Worm (Caenorhabditis elegans) whole organism, L2 larva: ENCODE measurements around the gene nspb-11.

Experiments used
- C34F6.9 ChIP-seq: fragments of 150-350 bp; optimal IDR thresholded peaks from 2 replicates; lab custom pipeline; 2014; ENCODE audit warnings: missing biosample characterization, missing genetic modification characterization
- F13H6.1 ChIP-seq: sonication (generic microtip); optimal IDR thresholded peaks from 2 replicates; lab custom pipeline; 2016; ENCODE audit warnings: missing genetic modification characterization, missing compliant biosample characterization
- R02D3.7 ChIP-seq: fragments of 150-350 bp; optimal IDR thresholded peaks from 2 replicates; lab custom pipeline; 2014; ENCODE audit warnings: missing biosample characterization, missing genetic modification characterization
- Y55F3AM.14 ChIP-seq: fragments of 200-800 bp; sonication (Bioruptor generic); optimal IDR thresholded peaks from 2 replicates; lab custom pipeline; 2018; ENCODE audit warnings: mild to moderate bottlenecking, missing genetic modification characterization, missing compliant biosample characterization
- ZK546.5 ChIP-seq: sonication (generic microtip); optimal IDR thresholded peaks from 2 replicates; lab custom pipeline; 2017; ENCODE audit warnings: missing biosample characterization, missing genetic modification characterization
- alr-1 ChIP-seq: fragments of 150-350 bp; optimal IDR thresholded peaks from 2 replicates; lab custom pipeline; 2014; ENCODE audit warnings: missing biosample characterization, missing genetic modification characterization
- aly-2 ChIP-seq: fragments of 150-350 bp; optimal IDR thresholded peaks from 2 replicates; lab custom pipeline; 2014; ENCODE audit warnings: missing biosample characterization, missing genetic modification characterization
- ama-1 ChIP-seq: fragments of 150-350 bp; optimal IDR thresholded peaks from 2 replicates; lab custom pipeline; 2018; ENCODE audit warnings: inconsistent platforms
- blmp-1 ChIP-seq: sonication (generic microtip); optimal IDR thresholded peaks from 2 replicates; lab custom pipeline; 2017; ENCODE audit warnings: missing genetic modification characterization, mild to moderate bottlenecking, missing compliant biosample characterization, antibody characterized with exemption, moderate library complexity; ENCODE audit not compliant: insufficient read depth
- ceh-16 ChIP-seq: fragments of 150-350 bp; optimal IDR thresholded peaks from 2 replicates; lab custom pipeline; 2014; ENCODE audit warnings: missing biosample characterization, missing genetic modification characterization
- ceh-82 ChIP-seq: fragments of 150-350 bp; optimal IDR thresholded peaks from 2 replicates; lab custom pipeline; 2014; ENCODE audit warnings: missing biosample characterization, missing genetic modification characterization
- crh-2 ChIP-seq: sonication (generic microtip); optimal IDR thresholded peaks from 2 replicates; lab custom pipeline; 2017; ENCODE audit warnings: missing biosample characterization, missing genetic modification characterization
- dmd-4 ChIP-seq: sonication (generic microtip); optimal IDR thresholded peaks from 2 replicates; lab custom pipeline; 2017; ENCODE audit warnings: missing biosample characterization, missing genetic modification characterization
- egl-27 ChIP-seq: sonication (generic microtip); optimal IDR thresholded peaks from 3 replicates; lab custom pipeline; 2017; ENCODE audit warnings: missing biosample characterization, missing genetic modification reagents, missing genetic modification characterization
- elt-1 ChIP-seq: fragments of 150-350 bp; optimal IDR thresholded peaks from 2 replicates; lab custom pipeline; 2014; ENCODE audit warnings: missing biosample characterization, missing genetic modification characterization
- elt-3 ChIP-seq: sonication (generic microtip); optimal IDR thresholded peaks from 2 replicates; lab custom pipeline; 2017; ENCODE audit warnings: missing biosample characterization, missing genetic modification characterization
- fos-1 ChIP-seq: fragments of 150-350 bp; optimal IDR thresholded peaks from 2 replicates; lab custom pipeline; 2014; ENCODE audit warnings: missing biosample characterization, missing genetic modification characterization
- gmeb-1 ChIP-seq: fragments of 150-350 bp; optimal IDR thresholded peaks from 2 replicates; lab custom pipeline; 2014; ENCODE audit warnings: missing biosample characterization, missing genetic modification characterization
- lin-11 ChIP-seq: fragments of 150-350 bp; sonication (generic microtip); optimal IDR thresholded peaks from 2 replicates; lab custom pipeline; 2014; ENCODE audit warnings: missing biosample characterization, missing genetic modification characterization, inconsistent platforms, mixed read lengths
- lin-13 ChIP-seq: fragments of 150-350 bp; optimal IDR thresholded peaks from 2 replicates; lab custom pipeline; 2014; ENCODE audit warnings: missing biosample characterization, missing genetic modification reagents, missing genetic modification characterization
- lin-39 ChIP-seq: fragments of 150-350 bp; optimal IDR thresholded peaks from 2 replicates; lab custom pipeline; 2014; ENCODE audit warnings: missing biosample characterization, missing genetic modification reagents, missing genetic modification characterization
- lsy-2 ChIP-seq, 2 experiments: fragments of 150-350 bp in 1 of 2; sonication (generic microtip) in 1 of 2; optimal IDR thresholded peaks; 2 replicates each; lab custom pipeline; 2014 to 2017; ENCODE audit warnings: missing biosample characterization in 2 of 2, missing genetic modification characterization in 2 of 2
- mab-5 ChIP-seq: fragments of 150-350 bp; optimal IDR thresholded peaks from 2 replicates; lab custom pipeline; 2014; ENCODE audit warnings: missing biosample characterization, missing genetic modification characterization
- mbf-1 ChIP-seq: sonication (generic microtip); optimal IDR thresholded peaks from 2 replicates; lab custom pipeline; 2017; ENCODE audit warnings: missing biosample characterization, missing genetic modification characterization
- mdl-1 ChIP-seq, 2 experiments: fragments of 150-350 bp in 1 of 2; sonication (generic microtip) in 1 of 2; optimal IDR thresholded peaks; 2 replicates each; lab custom pipeline; 2017; ENCODE audit warnings: missing biosample characterization in 2 of 2, missing genetic modification characterization in 2 of 2
- nhr-10 ChIP-seq: sonication (generic microtip); optimal IDR thresholded peaks from 2 replicates; lab custom pipeline; 2017; ENCODE audit warnings: missing biosample characterization, missing genetic modification characterization
- nhr-11 ChIP-seq: fragments of 150-350 bp; optimal IDR thresholded peaks from 2 replicates; lab custom pipeline; 2014; ENCODE audit warnings: missing biosample characterization, missing genetic modification characterization
- nhr-12 ChIP-seq: fragments of 150-350 bp; optimal IDR thresholded peaks from 2 replicates; lab custom pipeline; 2014; ENCODE audit warnings: missing biosample characterization, missing genetic modification characterization
- nhr-129 ChIP-seq: fragments of 150-350 bp; optimal IDR thresholded peaks from 2 replicates; lab custom pipeline; 2014; ENCODE audit warnings: missing biosample characterization, missing genetic modification characterization
- nhr-21 ChIP-seq: fragments of 150-350 bp; optimal IDR thresholded peaks from 2 replicates; lab custom pipeline; 2014; ENCODE audit warnings: missing biosample characterization, missing genetic modification characterization
- nhr-23 ChIP-seq: fragments of 150-350 bp; optimal IDR thresholded peaks from 2 replicates; lab custom pipeline; 2014; ENCODE audit warnings: missing biosample characterization, missing genetic modification reagents, missing genetic modification characterization
- nhr-237 ChIP-seq: fragments of 150-350 bp; optimal IDR thresholded peaks from 2 replicates; lab custom pipeline; 2014; ENCODE audit warnings: missing biosample characterization, missing genetic modification characterization
- nhr-25 ChIP-seq: fragments of 150-350 bp; sonication (generic microtip); optimal IDR thresholded peaks from 3 replicates; lab custom pipeline; 2014; ENCODE audit warnings: missing biosample characterization, missing genetic modification characterization
- nhr-6 ChIP-seq: fragments of 150-350 bp; optimal IDR thresholded peaks from 2 replicates; lab custom pipeline; 2014; ENCODE audit warnings: missing biosample characterization, missing genetic modification characterization
- nhr-77 ChIP-seq: fragments of 150-350 bp; optimal IDR thresholded peaks from 2 replicates; lab custom pipeline; 2014; ENCODE audit warnings: missing biosample characterization, missing genetic modification characterization
- peb-1 ChIP-seq: fragments of 150-350 bp; optimal IDR thresholded peaks from 2 replicates; lab custom pipeline; 2014; ENCODE audit warnings: missing biosample characterization, missing genetic modification characterization
- sem-4 ChIP-seq: fragments of 150-350 bp; optimal IDR thresholded peaks from 2 replicates; lab custom pipeline; 2014; ENCODE audit warnings: missing biosample characterization, missing genetic modification reagents, missing genetic modification characterization
- skn-1 ChIP-seq: sonication (generic microtip); optimal IDR thresholded peaks from 2 replicates; lab custom pipeline; 2017; ENCODE audit warnings: missing biosample characterization, missing genetic modification characterization
- sma-3 ChIP-seq: sonication (generic microtip); optimal IDR thresholded peaks from 2 replicates; lab custom pipeline; 2016; ENCODE audit warnings: missing genetic modification reagents, missing genetic modification characterization, missing compliant biosample characterization
- sma-9 ChIP-seq, 2 experiments: fragments of 150-350 bp in 1 of 2; sonication (generic microtip) in 1 of 2; optimal IDR thresholded peaks; 2 replicates each; lab custom pipeline; 2014 to 2016; ENCODE audit warnings: missing genetic modification characterization in 2 of 2, mild to moderate bottlenecking in 1 of 2, missing biosample characterization in 1 of 2, missing compliant biosample characterization in 1 of 2, missing genetic modification reagents in 1 of 2, moderate library complexity in 1 of 2
- snpc-4 ChIP-seq: fragments of 150-350 bp; optimal IDR thresholded peaks from 2 replicates; lab custom pipeline; 2014; ENCODE audit warnings: missing biosample characterization, missing genetic modification characterization
- unc-39 ChIP-seq: fragments of 150-350 bp; optimal IDR thresholded peaks from 2 replicates; lab custom pipeline; 2014; ENCODE audit warnings: missing biosample characterization, missing genetic modification characterization
- unc-55 ChIP-seq: fragments of 150-350 bp; sonication (generic microtip); optimal IDR thresholded peaks from 3 replicates; lab custom pipeline; 2014; ENCODE audit warnings: missing biosample characterization, missing genetic modification reagents, missing genetic modification characterization
- unc-62 ChIP-seq: fragments of 150-350 bp; optimal IDR thresholded peaks from 2 replicates; lab custom pipeline; 2014; ENCODE audit warnings: missing biosample characterization, missing genetic modification reagents, missing genetic modification characterization
- zag-1 ChIP-seq: fragments of 150-350 bp; optimal IDR thresholded peaks from 2 replicates; lab custom pipeline; 2014; ENCODE audit warnings: missing biosample characterization, missing genetic modification characterization
- ztf-1 ChIP-seq: fragments of 200-800 bp; sonication (Bioruptor generic); conservative IDR thresholded peaks from 2 replicates; pipeline ENCODE4 v1.3.6; 2022; ENCODE audit warnings: missing genetic modification characterization, missing compliant biosample characterization
- ztf-11 ChIP-seq: sonication (generic microtip); optimal IDR thresholded peaks from 2 replicates; lab custom pipeline; 2017; ENCODE audit warnings: missing biosample characterization, missing genetic modification characterization
- ztf-4 ChIP-seq: fragments of 150-350 bp; optimal IDR thresholded peaks from 2 replicates; lab custom pipeline; 2014; ENCODE audit warnings: missing biosample characterization, missing genetic modification characterization

nspb-11 gene

DNA sequence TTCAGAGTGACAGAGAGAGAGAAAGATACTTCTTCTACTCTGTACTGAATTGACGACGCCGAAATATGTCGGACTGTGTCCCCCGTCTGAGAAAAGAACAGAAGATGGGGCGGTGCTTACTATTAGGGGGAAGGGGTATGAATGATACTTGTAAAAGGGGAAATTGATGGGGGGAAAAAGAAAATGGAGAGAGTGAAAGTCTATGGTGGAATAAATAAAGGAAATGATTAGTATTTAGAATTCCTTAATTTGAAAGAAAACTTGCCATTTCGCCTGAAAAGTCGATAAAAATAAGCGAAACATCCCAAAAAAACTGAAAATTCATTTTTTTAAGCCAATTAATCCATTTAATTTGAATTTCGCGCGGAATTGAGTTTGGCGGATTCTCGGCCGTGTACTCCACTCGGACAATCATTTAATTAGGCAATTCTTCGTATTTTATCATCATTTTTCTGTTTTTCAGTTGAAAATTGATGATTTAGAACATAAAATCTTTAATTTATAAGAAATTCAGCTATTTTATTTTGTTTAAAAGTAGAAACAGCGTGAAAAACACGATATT, 7.4 kb downstream of the nspb-11 start, which contains the start of gene F35C5.12:
TSS of gene F35C5.12 (minus strand) at position 51 of the 562 bp plus-strand sequence.
- no peak for TF ChIP-seq mab-5
- no peak for TF ChIP-seq ztf-11 (tag; lab: Kevin White, UChicago)
- no peak for TF ChIP-seq ZK546.5 (tag; lab: Kevin White, UChicago)
- peak; percentile 47 for TF ChIP-seq sma-9 (GFP tag; optimal IDR thresholded peaks at IDR 0.05; lab: Kevin White, UChicago)
- no peak for TF ChIP-seq sma-9 (tag; optimal IDR thresholded peaks at IDR 0.05; lab: Kevin White, UChicago)
- peak; percentile 60 for TF ChIP-seq sma-3 (GFP tag; lab: Kevin White, UChicago)
- TF ChIP-seq Y55F3AM.14 (GFP tag; lab: Kevin White, UChicago): no peak
- no peak for TF ChIP-seq sem-4 (tag; lab: Kevin White, UChicago)
- no peak for TF ChIP-seq skn-1 (tag; lab: Kevin White, UChicago)
- TF ChIP-seq C34F6.9 (tag; lab: Kevin White, UChicago): peak; percentile 46
- no peak for TF ChIP-seq unc-39 (tag; lab: Kevin White, UChicago)
- no peak for TF ChIP-seq snpc-4 (tag; lab: Kevin White, UChicago)
- TF ChIP-seq ama-1 (lab: Kevin White, UChicago): no peak
- peak; percentile 36 for TF ChIP-seq nhr-25
- peak; percentile 91 for TF ChIP-seq gmeb-1 (tag; lab: Kevin White, UChicago)
- TF ChIP-seq nhr-12 (tag; lab: Kevin White, UChicago): no peak
- TF ChIP-seq aly-2 (tag; lab: Kevin White, UChicago): no peak
- peak; percentile 12 for TF ChIP-seq nhr-21 (tag; lab: Kevin White, UChicago)
- no peak for TF ChIP-seq unc-62 (GFP tag; lab: Kevin White, UChicago)
- TF ChIP-seq mbf-1 (tag; lab: Kevin White, UChicago): no peak
- no peak for TF ChIP-seq nhr-23
- no peak for TF ChIP-seq lin-11 (tag; lab: Kevin White, UChicago)
- no peak for TF ChIP-seq nhr-6 (tag; lab: Kevin White, UChicago)
- TF ChIP-seq peb-1 (tag; lab: Kevin White, UChicago): no peak
- TF ChIP-seq unc-55 (GFP tag; lab: Kevin White, UChicago): peak; percentile 55
- TF ChIP-seq elt-3 (tag; lab: Kevin White, UChicago): no peak
- TF ChIP-seq egl-27 (tag; lab: Kevin White, UChicago): no peak
- TF ChIP-seq lin-13 (GFP tag; lab: Kevin White, UChicago): no peak
- TF ChIP-seq nhr-10 (tag; lab: Kevin White, UChicago): no peak
- no peak for TF ChIP-seq ztf-1 (GFP tag; lab: Robert Waterston, UW)
- no peak for TF ChIP-seq ztf-4 (tag; lab: Kevin White, UChicago)
- no peak for TF ChIP-seq nhr-237 (tag; lab: Kevin White, UChicago)
- peak; percentile 6 for TF ChIP-seq F13H6.1 (tag; lab: Kevin White, UChicago)
- peak; percentile 30 for TF ChIP-seq fos-1 (tag; lab: Kevin White, UChicago)
- no peak for TF ChIP-seq blmp-1 (tag; lab: Kevin White, UChicago)
- no peak for TF ChIP-seq nhr-129
- no peak for TF ChIP-seq lin-39
- TF ChIP-seq R02D3.7: no peak
- no peak for TF ChIP-seq nhr-77
- TF ChIP-seq crh-2: no peak
- TF ChIP-seq ceh-82: no peak
- TF ChIP-seq mdl-1 (tag; optimal IDR thresholded peaks at IDR 0.05; lab: Kevin White, UChicago): no peak
- TF ChIP-seq lsy-2 (tag; optimal IDR thresholded peaks at IDR 0.05; lab: Kevin White, UChicago): peak; percentile 8 to 74
- TF ChIP-seq nhr-11: no peak
- no peak for TF ChIP-seq alr-1
- TF ChIP-seq zag-1 (tag; lab: Kevin White, UChicago): no peak
- no peak for TF ChIP-seq dmd-4 (tag; lab: Kevin White, UChicago)
- peak; percentile 2 for TF ChIP-seq ceh-16 (tag; lab: Kevin White, UChicago)
- no peak for TF ChIP-seq elt-1
